Worm (Caenorhabditis elegans): Measurements from ENCODE around the gene trh-1.

- TF ChIP-seq skn-1 (tag; optimal IDR thresholded peaks at IDR 0.05) = no peak
- no peak for TF ChIP-seq pha-4 (tag; optimal IDR thresholded peaks at IDR 0.05)
These were observed 37.1 kb downstream of the trh-1 start, which contains the start of gene pmp-4 for ce11 chrIV:17405530-17405929.

Measured in whole organism, L3 larva.